Worm (Caenorhabditis elegans): Measurements from ENCODE around the gene Y57A10A.31.

- TF ChIP-seq ztf-23 (GFP tag; IDR thresholded peaks at IDR 0.05) (no peak), tab-1 (GFP tag; IDR thresholded peaks at IDR 0.05) (no peak), flt-1 (GFP tag; IDR thresholded peaks at IDR 0.05) (no peak), T22C8.4 (GFP tag; IDR thresholded peaks at IDR 0.05) (no peak), ref-1 (GFP tag; conservative IDR thresholded peaks at IDR 0.05) (no peak), med-1 (GFP tag; optimal IDR thresholded peaks at IDR 0.05; ENCODE audit: insufficient read depth) (no peak), cog-1 (tag; optimal IDR thresholded peaks at IDR 0.05) (no peak)
Observed at ce11 chrII:12342928-12343327, 53.7 kb downstream of the Y57A10A.31 start.

All from whole organism, midembryonic.